Worm (Caenorhabditis elegans): ENCODE measurements around the gene arrd-14.

The arrd-14 gene

ce11 chrII:13725793-13726192 lies 26.3 kb upstream of the arrd-14 start, which contains the start of the genes Y54G9A.7 and bub-3 (continued):
- 0 out of 2 replicates have a peak, but pooled peaks have one; percentile 70 for TF ChIP-seq madf-3 (GFP tag; IDR thresholded peaks at IDR 0.05)
- TF ChIP-seq ztf-25 (GFP tag; IDR thresholded peaks at IDR 0.05), result no peak
- no peak for TF ChIP-seq F22D6.2 (tag; optimal IDR thresholded peaks at IDR 0.05)
- TF ChIP-seq C06A6.2 (GFP tag; conservative IDR thresholded peaks at IDR 0.05), result no peak
- TF ChIP-seq lir-1 (GFP tag; conservative IDR thresholded peaks at IDR 0.05), result no peak
- peak; percentile 88 for TF ChIP-seq ceh-91 (GFP tag; IDR thresholded peaks at IDR 0.05)
- no peak for TF ChIP-seq B0261.1 (tag; optimal IDR thresholded peaks at IDR 0.05)
- TF ChIP-seq attf-6 (GFP tag; IDR thresholded peaks at IDR 0.05), result no peak
- no peak for TF ChIP-seq mes-4 (tag; optimal IDR thresholded peaks at IDR 0.05)
- no peak for TF ChIP-seq nhr-90 (tag; optimal IDR thresholded peaks at IDR 0.05)
- TF ChIP-seq nfyb-1 (GFP tag; IDR thresholded peaks at IDR 0.05), result no peak
- no peak for TF ChIP-seq Y79H2A.3 (GFP tag; conservative IDR thresholded peaks at IDR 0.05)
- TF ChIP-seq F52B5.7 (tag; optimal IDR thresholded peaks at IDR 0.05), result no peak
- TF ChIP-seq repo-1 (tag; optimal IDR thresholded peaks at IDR 0.05), result no peak
- no peak for TF ChIP-seq F37B4.10 (GFP tag; IDR thresholded peaks at IDR 0.05)
- no peak for TF ChIP-seq cebp-2 (GFP tag; IDR thresholded peaks at IDR 0.05)
- TF ChIP-seq hlh-26 (GFP tag; conservative IDR thresholded peaks at IDR 0.05), result no peak
- no peak for TF ChIP-seq F57C9.4 (tag; optimal IDR thresholded peaks at IDR 0.05)
- no peak for TF ChIP-seq ztf-28 (GFP tag; IDR thresholded peaks at IDR 0.05)
- no peak for TF ChIP-seq nhr-120 (GFP tag; IDR thresholded peaks at IDR 0.05)
- no peak for TF ChIP-seq unc-130 (GFP tag; optimal IDR thresholded peaks at IDR 0.05)
- no peak for TF ChIP-seq ama-1 (optimal IDR thresholded peaks at IDR 0.05)
- TF ChIP-seq ama-1 (GFP tag; optimal IDR thresholded peaks at IDR 0.05), result no peak
- TF ChIP-seq madf-10 (tag; optimal IDR thresholded peaks at IDR 0.05), result no peak
- TF ChIP-seq lin-54 (GFP tag; optimal IDR thresholded peaks at IDR 0.05), result peak; percentile 80
- no peak for TF ChIP-seq K11D2.4 (GFP tag; IDR thresholded peaks at IDR 0.05)
- no peak for TF ChIP-seq ztf-6 (GFP tag; IDR thresholded peaks at IDR 0.05)
- TF ChIP-seq ccch-3 (GFP tag; optimal IDR thresholded peaks at IDR 0.05), result no peak
- peak; percentile 66 for TF ChIP-seq rcor-1 (GFP tag; IDR thresholded peaks at IDR 0.05)
- no peak for TF ChIP-seq F57A8.1 (GFP tag; optimal IDR thresholded peaks at IDR 0.05)
- TF ChIP-seq lin-35 (GFP tag; optimal IDR thresholded peaks at IDR 0.05), result peak in 1 of 3 experiments; percentile 38
- TF ChIP-seq lag-1 (GFP tag; IDR thresholded peaks at IDR 0.05), result no peak
- TF ChIP-seq aptf-3 (GFP tag; IDR thresholded peaks at IDR 0.05), result no peak
- TF ChIP-seq B0019.2 (GFP tag; conservative IDR thresholded peaks at IDR 0.05), result no peak
- no peak for TF ChIP-seq egl-18 (GFP tag; IDR thresholded peaks at IDR 0.05)
- TF ChIP-seq B0336.3 (GFP tag; IDR thresholded peaks at IDR 0.05), result no peak
- peak; percentile 47; the same call in 1 of the 2 replicates for TF ChIP-seq dox-1 (GFP tag; IDR thresholded peaks at IDR 0.05)
- TF ChIP-seq nhr-179 (tag; optimal IDR thresholded peaks at IDR 0.05), result no peak
- TF ChIP-seq ZK185.1 (tag; optimal IDR thresholded peaks at IDR 0.05; ENCODE audit: poor library complexity, severe bottlenecking), result no peak
- TF ChIP-seq madf-8 (GFP tag; conservative IDR thresholded peaks at IDR 0.05), result peak; percentile 91
- TF ChIP-seq lsy-27 (tag; optimal IDR thresholded peaks at IDR 0.05; ENCODE audit: borderline replicate concordance, insufficient read depth), result no peak
- no peak for TF ChIP-seq Y53G8AR.9 (GFP tag; conservative IDR thresholded peaks at IDR 0.05)
- TF ChIP-seq zim-3 (tag; optimal IDR thresholded peaks at IDR 0.05), result no peak
- TF ChIP-seq hrde-1 (tag; optimal IDR thresholded peaks at IDR 0.05; ENCODE audit: borderline replicate concordance), result no peak
- TF ChIP-seq ztf-18 (tag; optimal IDR thresholded peaks at IDR 0.05), result no peak
- no peak for TF ChIP-seq unc-62 (GFP tag; optimal IDR thresholded peaks at IDR 0.05)
- no peak for TF ChIP-seq T26A5.8 (tag; optimal IDR thresholded peaks at IDR 0.05)
- TF ChIP-seq zfh-2 (GFP tag; conservative IDR thresholded peaks at IDR 0.05), result no peak
- TF ChIP-seq egrh-3 (GFP tag; IDR thresholded peaks at IDR 0.05), result no peak
- peak; percentile 35 for TF ChIP-seq snpc-1.1 (tag; optimal IDR thresholded peaks at IDR 0.05; ENCODE audit: insufficient read depth)

All from whole organism, young adult.